Worm (Caenorhabditis elegans) whole organism, L4 larva: Measurements from ENCODE around the gene dnj-22.

ENCODE experiments used
- D1046.2 ChIP-seq: fragments of 200-800 bp; sonication (Bioruptor generic); IDR thresholded peaks from 2 replicates; pipeline ENCODE4 v1.3.6; 2022; ENCODE audit warnings: missing genetic modification characterization, missing compliant biosample characterization
- F37D6.2 ChIP-seq: sonication (generic microtip); optimal IDR thresholded peaks from 2 replicates; lab custom pipeline; 2016; ENCODE audit warnings: mild to moderate bottlenecking, missing genetic modification characterization, missing compliant biosample characterization
- T26A8.4 ChIP-seq: fragments of 200-800 bp; sonication (Bioruptor generic); IDR thresholded peaks from 2 replicates; pipeline ENCODE4 v1.3.6; 2022; ENCODE audit warnings: missing genetic modification characterization, missing compliant biosample characterization
- Y5F2A.4 ChIP-seq: fragments of 200-800 bp; sonication (Bioruptor generic); optimal IDR thresholded peaks from 2 replicates; lab custom pipeline; 2018; ENCODE audit warnings: mild to moderate bottlenecking, missing genetic modification characterization, missing compliant biosample characterization
- Y75B8A.6 ChIP-seq: fragments of 200-800 bp; sonication (Bioruptor generic); IDR thresholded peaks from 2 replicates; pipeline ENCODE4 v1.3.6; 2022; ENCODE audit warnings: missing genetic modification reagents, missing genetic modification characterization, missing compliant biosample characterization
- aly-2 ChIP-seq: sonication (generic microtip); optimal IDR thresholded peaks from 2 replicates; lab custom pipeline; 2018; ENCODE audit warnings: missing biosample characterization, missing genetic modification characterization
- arid-1 ChIP-seq: fragments of 200-800 bp; sonication (Bioruptor generic); conservative IDR thresholded peaks from 2 replicates; pipeline ENCODE4 v1.3.6; 2022; ENCODE audit warnings: missing genetic modification reagents, missing genetic modification characterization, missing compliant biosample characterization
- attf-4 ChIP-seq: sonication (generic microtip); optimal IDR thresholded peaks from 3 replicates; lab custom pipeline; 2017; ENCODE audit warnings: missing biosample characterization, missing genetic modification characterization
- ceh-20 ChIP-seq: fragments of 200-800 bp; sonication (Bioruptor generic); IDR thresholded peaks from 2 replicates; pipeline ENCODE4 v1.3.6; 2022; ENCODE audit warnings: missing genetic modification reagents, missing genetic modification characterization, missing compliant biosample characterization
- ceh-44 ChIP-seq: fragments of 200-800 bp; sonication (Bioruptor generic); IDR thresholded peaks from 2 replicates; pipeline ENCODE4 v1.3.6; 2022; ENCODE audit warnings: missing genetic modification reagents, missing genetic modification characterization, missing compliant biosample characterization
- daf-8 ChIP-seq: fragments of 200-800 bp; sonication (Bioruptor generic); IDR thresholded peaks from 2 replicates; pipeline ENCODE4 v1.3.6; 2022; ENCODE audit warnings: missing genetic modification characterization, missing compliant biosample characterization
- dmd-6 ChIP-seq: fragments of 200-800 bp; sonication (Bioruptor generic); IDR thresholded peaks from 2 replicates; pipeline ENCODE4 v1.3.6; 2022; ENCODE audit warnings: missing genetic modification reagents, missing genetic modification characterization, missing compliant biosample characterization
- dmd-8 ChIP-seq: fragments of 200-800 bp; sonication (Bioruptor generic); IDR thresholded peaks from 2 replicates; pipeline ENCODE4 v1.3.6; 2022; ENCODE audit warnings: missing genetic modification characterization, missing compliant biosample characterization
- dpl-1 ChIP-seq: fragments of 150-350 bp; optimal IDR thresholded peaks from 2 replicates; lab custom pipeline; 2014; ENCODE audit warnings: missing biosample characterization, missing genetic modification reagents, missing genetic modification characterization
- fos-1 ChIP-seq: fragments of 150-350 bp; optimal IDR thresholded peaks from 2 replicates; lab custom pipeline; 2014; ENCODE audit warnings: missing biosample characterization, missing genetic modification characterization
- gei-8 ChIP-seq: fragments of 200-800 bp; sonication (Bioruptor generic); optimal IDR thresholded peaks from 2 replicates; lab custom pipeline; 2018; ENCODE audit warnings: mild to moderate bottlenecking, missing genetic modification characterization, missing compliant biosample characterization
- hif-1 ChIP-seq, 2 experiments: sonication (generic microtip); optimal IDR thresholded peaks; 2 replicates each; lab custom pipeline; 2016 to 2017; ENCODE audit warnings: missing compliant biosample characterization in 2 of 2, missing genetic modification characterization in 2 of 2, missing genetic modification reagents in 2 of 2, missing genotype in 2 of 2, mild to moderate bottlenecking in 1 of 2
- hlh-11 ChIP-seq: fragments of 200-800 bp; sonication (Bioruptor generic); optimal IDR thresholded peaks from 2 replicates; lab custom pipeline; 2018; ENCODE audit warnings: mild to moderate bottlenecking, missing genetic modification characterization, missing compliant biosample characterization
- hlh-30 ChIP-seq: sonication (generic microtip); optimal IDR thresholded peaks from 2 replicates; lab custom pipeline; 2017; ENCODE audit warnings: antibody characterized with exemption, mild to moderate bottlenecking, missing genetic modification characterization, missing compliant biosample characterization; ENCODE audit not compliant: insufficient read depth
- hmg-1.1 ChIP-seq: fragments of 200-800 bp; sonication (Bioruptor generic); IDR thresholded peaks from 2 replicates; pipeline ENCODE4 v1.3.6; 2022; ENCODE audit warnings: missing genetic modification reagents, missing genetic modification characterization, missing compliant biosample characterization
- lim-7 ChIP-seq: fragments of 200-800 bp; sonication (Bioruptor generic); IDR thresholded peaks from 2 replicates; pipeline ENCODE4 v1.3.6; 2022; ENCODE audit warnings: missing genetic modification characterization, missing compliant biosample characterization
- lin-13 ChIP-seq: fragments of 150-350 bp; optimal IDR thresholded peaks from 2 replicates; lab custom pipeline; 2014; ENCODE audit warnings: missing biosample characterization, missing genetic modification reagents, missing genetic modification characterization
- lin-15B ChIP-seq: fragments of 150-350 bp; sonication (generic microtip); optimal IDR thresholded peaks from 3 replicates; lab custom pipeline; 2014; ENCODE audit warnings: missing biosample characterization, missing genetic modification characterization
- lin-38 ChIP-seq: fragments of 200-800 bp; sonication (Bioruptor generic); IDR thresholded peaks from 2 replicates; pipeline ENCODE4 v1.3.6; 2022; ENCODE audit warnings: missing genetic modification reagents, missing genetic modification characterization, missing compliant biosample characterization
- lin-39 ChIP-seq: fragments of 150-350 bp; optimal IDR thresholded peaks from 2 replicates; lab custom pipeline; 2014; ENCODE audit warnings: missing biosample characterization, missing genetic modification reagents, missing genetic modification characterization
- lir-3 ChIP-seq: sonication (generic microtip); optimal IDR thresholded peaks from 2 replicates; lab custom pipeline; 2016; ENCODE audit warnings: mild to moderate bottlenecking, missing genetic modification characterization, missing compliant biosample characterization
- madf-9 ChIP-seq: fragments of 200-800 bp; sonication (Bioruptor generic); conservative IDR thresholded peaks from 2 replicates; pipeline ENCODE4 v1.3.6; 2022; ENCODE audit warnings: missing genetic modification reagents, missing genetic modification characterization, missing compliant biosample characterization
- mes-2 ChIP-seq: sonication (generic microtip); optimal IDR thresholded peaks from 2 replicates; lab custom pipeline; 2016; ENCODE audit warnings: missing genotype, mild to moderate bottlenecking, missing genetic modification characterization, missing compliant biosample characterization; ENCODE audit not compliant: poor library complexity, severe bottlenecking
- mxl-2 ChIP-seq: fragments of 200-800 bp; sonication (Bioruptor generic); conservative IDR thresholded peaks from 2 replicates; pipeline ENCODE4 v1.3.6; 2022; ENCODE audit warnings: missing genetic modification reagents, missing genetic modification characterization, missing compliant biosample characterization
- nhr-11 ChIP-seq: fragments of 150-350 bp; optimal IDR thresholded peaks from 2 replicates; lab custom pipeline; 2014; ENCODE audit warnings: missing biosample characterization, missing genetic modification characterization
- nhr-237 ChIP-seq: sonication (generic microtip); optimal IDR thresholded peaks from 2 replicates; lab custom pipeline; 2017; ENCODE audit warnings: missing biosample characterization, missing genetic modification characterization
- nhr-25 ChIP-seq: sonication (generic microtip); optimal IDR thresholded peaks from 2 replicates; lab custom pipeline; 2017; ENCODE audit warnings: missing genetic modification characterization, mild to moderate bottlenecking, missing compliant biosample characterization, antibody characterized with exemption, moderate library complexity, borderline replicate concordance; ENCODE audit not compliant: insufficient read depth
- nhr-28 ChIP-seq: fragments of 150-350 bp; optimal IDR thresholded peaks from 2 replicates; lab custom pipeline; 2014; ENCODE audit warnings: missing biosample characterization, missing genetic modification characterization
- nhr-42 ChIP-seq: fragments of 200-800 bp; sonication (Bioruptor generic); IDR thresholded peaks from 2 replicates; pipeline ENCODE4 v1.3.6; 2022; ENCODE audit warnings: missing genetic modification characterization, missing compliant biosample characterization
- nhr-48 ChIP-seq: sonication (generic microtip); optimal IDR thresholded peaks from 2 replicates; lab custom pipeline; 2016; ENCODE audit warnings: mild to moderate bottlenecking, missing genetic modification characterization, missing compliant biosample characterization
- nhr-6 ChIP-seq: fragments of 150-350 bp; optimal IDR thresholded peaks from 2 replicates; lab custom pipeline; 2014; ENCODE audit warnings: missing biosample characterization, missing genetic modification characterization
- nhr-76 ChIP-seq: fragments of 150-350 bp; optimal IDR thresholded peaks from 2 replicates; lab custom pipeline; 2014; ENCODE audit warnings: missing biosample characterization, missing genetic modification characterization
- php-3 ChIP-seq: fragments of 200-800 bp; sonication (Bioruptor generic); IDR thresholded peaks from 2 replicates; pipeline ENCODE4 v1.3.6; 2022; ENCODE audit warnings: missing genetic modification reagents, missing genetic modification characterization, missing compliant biosample characterization
- pqm-1 ChIP-seq: sonication (generic microtip); optimal IDR thresholded peaks from 2 replicates; lab custom pipeline; 2017; ENCODE audit warnings: missing biosample characterization, missing genetic modification characterization
- rbr-2 ChIP-seq: sonication (generic microtip); optimal IDR thresholded peaks from 2 replicates; lab custom pipeline; 2016; ENCODE audit warnings: missing genotype, missing genetic modification characterization, missing compliant biosample characterization
- sdz-12 ChIP-seq: fragments of 200-800 bp; sonication (Bioruptor generic); optimal IDR thresholded peaks from 2 replicates; lab custom pipeline; 2018; ENCODE audit warnings: mild to moderate bottlenecking, missing genetic modification characterization, missing compliant biosample characterization
- set-16 ChIP-seq: fragments of 200-800 bp; sonication (Bioruptor generic); IDR thresholded peaks from 2 replicates; pipeline ENCODE4 v1.3.6; 2022; ENCODE audit warnings: missing genetic modification reagents, missing genetic modification characterization, missing compliant biosample characterization
- snpc-1.2 ChIP-seq: fragments of 200-800 bp; sonication (Bioruptor generic); IDR thresholded peaks from 2 replicates; pipeline ENCODE4 v1.3.6; 2022; ENCODE audit warnings: missing genetic modification reagents, missing genetic modification characterization, missing compliant biosample characterization
- spr-3 ChIP-seq: fragments of 200-800 bp; sonication (Bioruptor generic); optimal IDR thresholded peaks from 2 replicates; lab custom pipeline; 2018; ENCODE audit warnings: mild to moderate bottlenecking, missing genetic modification characterization, missing compliant biosample characterization
- unc-62 ChIP-seq, 3 experiments: fragments of 150-350 bp in 1 of 3; sonication (generic microtip); optimal IDR thresholded peaks in 2 of 3; peaks in 1 of 3; 1 replicate in 1 of 3; 2 replicates in 2 of 3; lab custom pipeline; 2014 to 2017; ENCODE audit warnings: missing biosample characterization in 3 of 3, missing genetic modification characterization in 3 of 3, missing genetic modification reagents in 3 of 3, missing genotype in 1 of 3
- vab-7 ChIP-seq: fragments of 200-800 bp; sonication (Bioruptor generic); IDR thresholded peaks from 2 replicates; pipeline ENCODE4 v1.3.6; 2022; ENCODE audit warnings: missing genetic modification reagents, missing genetic modification characterization, missing compliant biosample characterization
- zip-11 ChIP-seq: fragments of 200-800 bp; sonication (Bioruptor generic); IDR thresholded peaks from 2 replicates; pipeline ENCODE4 v1.3.6; 2022; ENCODE audit warnings: missing genetic modification characterization, missing compliant biosample characterization
- zip-2 ChIP-seq: fragments of 150-350 bp; optimal IDR thresholded peaks from 2 replicates; lab custom pipeline; 2014; ENCODE audit warnings: missing biosample characterization, missing genetic modification characterization
- ztf-11 ChIP-seq: fragments of 150-350 bp; optimal IDR thresholded peaks from 2 replicates; lab custom pipeline; 2014; ENCODE audit warnings: missing biosample characterization, missing genetic modification characterization

The dnj-22 gene

ce11 chrV:8424840-8425814 lies 36.8 kb downstream of the dnj-22 start (continued):
- TF ChIP-seq php-3, result peak; percentile 78
- TF ChIP-seq hif-1 (tag; optimal IDR thresholded peaks at IDR 0.05; lab: Kevin White, UChicago), result no peak
- TF ChIP-seq spr-3 (GFP tag; lab: Kevin White, UChicago), result no peak
- TF ChIP-seq aly-2, result no peak
- peak; percentile 53 for TF ChIP-seq pqm-1
- no peak for TF ChIP-seq hmg-1.1 (GFP tag; lab: Robert Waterston, UW)
- no peak for TF ChIP-seq madf-9 (GFP tag; lab: Robert Waterston, UW)
- TF ChIP-seq T26A8.4 (GFP tag; lab: Robert Waterston, UW), result no peak
- TF ChIP-seq zip-2 (tag; lab: Kevin White, UChicago), result no peak
- TF ChIP-seq lin-15B, result no peak
- no peak for TF ChIP-seq nhr-76
- no peak for TF ChIP-seq lin-39 (tag; lab: Kevin White, UChicago)
- TF ChIP-seq nhr-11 (tag; lab: Kevin White, UChicago), result no peak
- peak; percentile 46 for TF ChIP-seq nhr-48 (tag; lab: Kevin White, UChicago)
- TF ChIP-seq nhr-28, result peak; percentile 78
- TF ChIP-seq sdz-12 (GFP tag; lab: Kevin White, UChicago), result no peak
- TF ChIP-seq dmd-8, result no peak
- TF ChIP-seq rbr-2 (tag; lab: Kevin White, UChicago), result no peak
- TF ChIP-seq daf-8 (GFP tag; lab: Robert Waterston, UW), result no peak
- TF ChIP-seq fos-1 (tag; lab: Kevin White, UChicago), result no peak
- TF ChIP-seq nhr-237 (tag; lab: Kevin White, UChicago), result no peak
- no peak for TF ChIP-seq lim-7 (GFP tag; lab: Robert Waterston, UW)
- peak in 1 of 2 experiments; percentile 76 for TF ChIP-seq unc-62 (GFP tag; optimal IDR thresholded peaks at IDR 0.05 in 1 of 2; lab: Kevin White, UChicago)
- no peak for TF ChIP-seq unc-62 (tag; optimal IDR thresholded peaks at IDR 0.05; lab: Kevin White, UChicago)
- TF ChIP-seq nhr-25 (tag; lab: Kevin White, UChicago), result no peak
- no peak for TF ChIP-seq set-16 (GFP tag; lab: Robert Waterston, UW)
- TF ChIP-seq vab-7 (GFP tag; lab: Robert Waterston, UW), result no peak
- TF ChIP-seq gei-8 (GFP tag; lab: Kevin White, UChicago), result no peak
- TF ChIP-seq nhr-6 (tag; lab: Kevin White, UChicago), result no peak
- no peak for TF ChIP-seq Y75B8A.6 (GFP tag; lab: Robert Waterston, UW)
- no peak for TF ChIP-seq mxl-2
- TF ChIP-seq F37D6.2 (tag; lab: Kevin White, UChicago), result no peak
- peak; percentile 19 for TF ChIP-seq mes-2 (tag; lab: Kevin White, UChicago)
- no peak for TF ChIP-seq dpl-1 (GFP tag; lab: Kevin White, UChicago)
- no peak for TF ChIP-seq zip-11 (GFP tag; lab: Robert Waterston, UW)
- TF ChIP-seq arid-1, result no peak
- TF ChIP-seq snpc-1.2 (GFP tag; lab: Robert Waterston, UW), result 0 out of 2 replicates have a peak, but pooled peaks have one; percentile 36
- no peak for TF ChIP-seq attf-4 (tag; lab: Kevin White, UChicago)
- TF ChIP-seq dmd-6, result peak; percentile 86
- TF ChIP-seq nhr-42 (GFP tag; lab: Robert Waterston, UW), result no peak
- no peak for TF ChIP-seq D1046.2 (GFP tag; lab: Robert Waterston, UW)
- 0 out of 2 replicates have a peak, but pooled peaks have one; percentile 35 for TF ChIP-seq ceh-20 (GFP tag; lab: Robert Waterston, UW)
- no peak for TF ChIP-seq lin-13 (GFP tag; lab: Kevin White, UChicago)
- TF ChIP-seq ceh-44 (GFP tag; lab: Robert Waterston, UW), result no peak
- no peak for TF ChIP-seq lir-3 (tag; lab: Kevin White, UChicago)
- TF ChIP-seq hlh-11, result peak; percentile 93
- 0 out of 2 replicates have a peak, but pooled peaks have one; percentile 5 for TF ChIP-seq lin-38
- TF ChIP-seq Y5F2A.4 (GFP tag; lab: Kevin White, UChicago), result no peak
- TF ChIP-seq ztf-11, result no peak
- TF ChIP-seq hlh-30, result peak; percentile 86
